Worm (Caenorhabditis elegans) whole organism, mixed stage, embryonic: ENCODE results near the gene F17H10.1.

ENCODE experiments used
- M03D4.4 ChIP-seq: sonication (generic microtip); optimal IDR thresholded peaks from 2 replicates; lab custom pipeline; 2017; ENCODE audit warnings: mild to moderate bottlenecking, missing genetic modification characterization, missing compliant biosample characterization
- blmp-1 ChIP-seq: fragments of 150-350 bp; optimal IDR thresholded peaks from 2 replicates; lab custom pipeline; 2014; ENCODE audit warnings: missing biosample characterization, missing genetic modification characterization
- ceh-83 ChIP-seq: fragments of 200-800 bp; sonication (Bioruptor generic); optimal IDR thresholded peaks from 2 replicates; lab custom pipeline; 2018; ENCODE audit warnings: mild to moderate bottlenecking, missing genetic modification characterization, missing compliant biosample characterization
- ces-1 ChIP-seq: fragments of 150-350 bp; optimal IDR thresholded peaks from 2 replicates; lab custom pipeline; 2014; ENCODE audit warnings: missing biosample characterization, missing genetic modification reagents, missing genetic modification characterization
- cnd-1 ChIP-seq: fragments of 200-800 bp; sonication (Bioruptor generic); optimal IDR thresholded peaks from 2 replicates; lab custom pipeline; 2018; ENCODE audit warnings: mild to moderate bottlenecking, missing genetic modification characterization, missing compliant biosample characterization
- drap-1 ChIP-seq: fragments of 200-800 bp; sonication (Bioruptor generic); optimal IDR thresholded peaks from 3 replicates; lab custom pipeline; 2018; ENCODE audit warnings: mild to moderate bottlenecking, missing genetic modification characterization, missing compliant biosample characterization
- elt-1 ChIP-seq: sonication (generic microtip); optimal IDR thresholded peaks from 2 replicates; lab custom pipeline; 2017; ENCODE audit warnings: missing genetic modification characterization, mild to moderate bottlenecking, missing compliant biosample characterization, antibody characterized with exemption, moderate library complexity, borderline replicate concordance; ENCODE audit not compliant: insufficient read depth
- elt-3 ChIP-seq: fragments of 150-350 bp; optimal IDR thresholded peaks from 2 replicates; lab custom pipeline; 2014; ENCODE audit warnings: missing biosample characterization, missing genetic modification characterization
- flh-1 ChIP-seq: fragments of 200-800 bp; sonication (Bioruptor generic); optimal IDR thresholded peaks from 2 replicates; lab custom pipeline; 2018; ENCODE audit warnings: mild to moderate bottlenecking, missing genetic modification characterization, moderate library complexity, missing compliant biosample characterization
- ham-2 ChIP-seq: fragments of 200-800 bp; sonication (Bioruptor generic); optimal IDR thresholded peaks from 2 replicates; lab custom pipeline; 2018; ENCODE audit warnings: mild to moderate bottlenecking, missing genetic modification characterization, missing compliant biosample characterization
- hlh-1 ChIP-seq: fragments of 150-350 bp; optimal IDR thresholded peaks from 2 replicates; lab custom pipeline; 2014; ENCODE audit warnings: missing biosample characterization, missing genetic modification reagents, missing genetic modification characterization
- lin-13 ChIP-seq: fragments of 150-350 bp; optimal IDR thresholded peaks from 2 replicates; lab custom pipeline; 2014; ENCODE audit warnings: missing biosample characterization, missing genetic modification characterization
- lin-32 ChIP-seq: fragments of 200-800 bp; sonication (Bioruptor generic); optimal IDR thresholded peaks from 2 replicates; lab custom pipeline; 2018; ENCODE audit warnings: mild to moderate bottlenecking, missing genetic modification characterization, missing compliant biosample characterization
- mab-5 ChIP-seq: fragments of 150-350 bp; optimal IDR thresholded peaks from 2 replicates; lab custom pipeline; 2014; ENCODE audit warnings: missing biosample characterization, missing genetic modification characterization
- nhr-2 ChIP-seq: fragments of 150-350 bp; optimal IDR thresholded peaks from 2 replicates; lab custom pipeline; 2014; ENCODE audit warnings: missing biosample characterization, missing genetic modification characterization
- nhr-28 ChIP-seq: fragments of 150-350 bp; optimal IDR thresholded peaks from 2 replicates; lab custom pipeline; 2014; ENCODE audit warnings: missing biosample characterization, missing genetic modification characterization
- pha-4 ChIP-seq: fragments of 150-350 bp; optimal IDR thresholded peaks from 2 replicates; lab custom pipeline; 2018; ENCODE audit warnings: missing biosample characterization, missing genetic modification reagents, missing genetic modification characterization
- sem-2 ChIP-seq: fragments of 200-800 bp; sonication (Bioruptor generic); optimal IDR thresholded peaks from 2 replicates; lab custom pipeline; 2018; ENCODE audit warnings: mild to moderate bottlenecking, missing genetic modification characterization, missing compliant biosample characterization
- snpc-4 ChIP-seq: fragments of 150-350 bp; optimal IDR thresholded peaks from 2 replicates; lab custom pipeline; 2014; ENCODE audit warnings: missing biosample characterization, missing genetic modification characterization
- sptf-1 ChIP-seq: sonication (generic microtip); optimal IDR thresholded peaks from 2 replicates; lab custom pipeline; 2017; ENCODE audit warnings: mild to moderate bottlenecking, missing genetic modification characterization, moderate library complexity, missing compliant biosample characterization
- tbx-8 ChIP-seq: fragments of 200-800 bp; sonication (Bioruptor generic); optimal IDR thresholded peaks from 2 replicates; lab custom pipeline; 2018; ENCODE audit warnings: mild to moderate bottlenecking, missing genetic modification characterization, moderate library complexity, missing compliant biosample characterization
- unc-62 ChIP-seq: fragments of 150-350 bp; optimal IDR thresholded peaks from 2 replicates; lab custom pipeline; 2014; ENCODE audit warnings: missing biosample characterization, missing genetic modification reagents, missing genetic modification characterization
- zip-8 ChIP-seq: fragments of 150-350 bp; optimal IDR thresholded peaks from 2 replicates; lab custom pipeline; 2014; ENCODE audit warnings: missing biosample characterization, missing genetic modification characterization
- ztf-11 ChIP-seq: fragments of 150-350 bp; optimal IDR thresholded peaks from 2 replicates; lab custom pipeline; 2014; ENCODE audit warnings: missing biosample characterization, missing genetic modification characterization

F17H10.1 gene

ce11 chrX:13122191-13122590, 17.1 kb downstream of the F17H10.1 start, which contains the start of gene snx-17:
snx-17 (minus strand) TSS chrX:13122291.
- no peak for TF ChIP-seq mab-5 (tag; lab: Kevin White, UChicago)
- peak; percentile 29 for TF ChIP-seq ces-1 (GFP tag; lab: Kevin White, UChicago)
- no peak for TF ChIP-seq M03D4.4
- TF ChIP-seq ceh-83 (GFP tag; lab: Kevin White, UChicago) = no peak
- no peak for TF ChIP-seq tbx-8 (GFP tag; lab: Kevin White, UChicago)
- TF ChIP-seq pha-4 (tag; lab: Kevin White, UChicago) = no peak
- TF ChIP-seq zip-8 (tag; lab: Kevin White, UChicago) = no peak

DNA sequence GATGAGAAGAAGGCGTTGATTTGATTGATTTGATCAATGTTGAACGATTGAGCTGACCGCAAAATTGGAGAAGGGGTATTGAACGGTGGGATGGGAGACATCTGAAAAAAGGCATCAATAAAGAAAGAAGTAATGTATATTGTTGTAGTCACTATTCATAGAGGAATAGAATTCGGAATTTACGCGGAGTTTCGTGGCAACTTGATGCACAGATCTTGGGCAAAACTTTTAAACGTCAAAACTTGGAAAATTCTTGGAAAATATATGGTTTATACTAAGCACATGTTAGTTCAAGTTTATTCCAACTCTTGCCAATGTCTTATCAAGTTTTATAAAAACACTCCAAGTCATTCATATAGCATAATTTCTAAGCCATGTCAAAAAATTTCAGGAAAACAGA, 21.4 kb downstream of the F17H10.1 start, which contains the start of gene F17H10.4:
F17H10.4 (minus strand) TSS at position 101 of the 400 bp plus-strand sequence.
- TF ChIP-seq flh-1 (GFP tag; lab: Kevin White, UChicago) = no peak
- no peak for TF ChIP-seq ces-1 (GFP tag; lab: Kevin White, UChicago)
- TF ChIP-seq, all 35 proteins: peak for 0

DNA sequence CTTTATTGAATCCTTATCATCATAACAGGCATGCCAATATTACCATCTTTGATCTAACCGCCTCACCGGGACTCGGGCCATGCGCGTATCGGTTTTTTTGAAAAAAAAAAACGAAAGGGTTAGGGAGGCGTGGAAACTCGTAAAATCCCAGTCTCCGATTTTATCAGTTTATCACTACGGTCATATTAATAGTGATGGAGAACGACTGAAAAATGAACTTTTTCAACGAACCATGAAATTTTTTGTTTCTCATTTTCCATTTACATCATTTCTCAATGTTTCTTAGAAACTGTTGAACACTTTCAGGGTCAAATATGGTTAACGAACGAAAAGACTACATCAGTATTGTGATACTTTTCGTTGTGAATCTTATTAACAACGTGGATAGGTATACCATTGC, 24.9 kb downstream of the F17H10.1 start, which contains the start of gene spin-3:
spin-3 (plus strand) TSS at position 301 of the 400 bp plus-strand sequence.
- no peak for TF ChIP-seq M03D4.4
- TF ChIP-seq sptf-1 (tag; lab: Kevin White, UChicago) = no peak
- no peak for TF ChIP-seq drap-1
- TF ChIP-seq cnd-1 = no peak
- no peak for TF ChIP-seq ztf-11 (tag; lab: Kevin White, UChicago)
- TF ChIP-seq ceh-83 (GFP tag; lab: Kevin White, UChicago) = no peak
- no peak for TF ChIP-seq mab-5 (tag; lab: Kevin White, UChicago)
- no peak for TF ChIP-seq ces-1 (GFP tag; lab: Kevin White, UChicago)
- no peak for TF ChIP-seq elt-3

ce11 chrX:13134807-13135206, 29.8 kb downstream of the F17H10.1 start, which contains the start of gene F09A5.2:
F09A5.2 (plus strand) TSS chrX:13135107.
- TF ChIP-seq zip-8 (tag; lab: Kevin White, UChicago) = no peak
- TF ChIP-seq drap-1 = no peak
- TF ChIP-seq elt-1 (tag; lab: Kevin White, UChicago) = no peak
- TF ChIP-seq mab-5 (tag; lab: Kevin White, UChicago) = no peak
- no peak for TF ChIP-seq snpc-4 (tag; lab: Kevin White, UChicago)
- TF ChIP-seq, all 35 proteins: peak for 0

DNA sequence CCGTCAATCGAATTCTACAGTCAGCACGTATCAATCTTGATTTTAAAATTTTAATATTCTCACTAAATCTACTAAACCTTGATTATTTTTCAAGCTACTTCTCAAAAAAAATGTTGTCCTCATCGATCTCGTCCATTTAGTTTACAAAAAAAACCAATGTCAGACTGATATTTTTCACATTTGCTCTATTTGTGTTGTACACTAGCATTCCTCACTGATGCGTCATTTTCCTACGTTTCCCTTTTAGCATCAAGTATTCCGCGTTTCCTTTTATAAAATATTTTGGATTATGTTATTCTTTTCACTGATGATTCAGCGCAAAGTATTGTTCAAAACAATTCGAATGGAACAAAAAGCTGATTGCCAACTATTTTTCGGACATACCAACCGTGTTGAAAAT, 34.5 kb downstream of the F17H10.1 start, which contains the start of gene ttr-34:
ttr-34 (plus strand) TSS at position 301 of the 400 bp plus-strand sequence.
- TF ChIP-seq elt-3 (no peak), mab-5 (tag; lab: Kevin White, UChicago) (no peak), lin-13 (tag; lab: Kevin White, UChicago) (no peak)

ce11 chrX:13141440-13141839, 36.4 kb downstream of the F17H10.1 start, which contains the start of gene F09A5.3:
F09A5.3 (plus strand) TSS chrX:13141601.
- TF ChIP-seq nhr-28 (tag; lab: Kevin White, UChicago) (no peak), ham-2 (GFP tag; lab: Kevin White, UChicago) (peak; percentile 82), elt-3 (peak; percentile 11), blmp-1 (peak; percentile 6), hlh-1 (tag; lab: Kevin White, UChicago) (peak; percentile 76), sem-2 (GFP tag; lab: Kevin White, UChicago) (no peak), flh-1 (GFP tag; lab: Kevin White, UChicago) (no peak), unc-62 (GFP tag; lab: Kevin White, UChicago) (peak; percentile 76), elt-1 (tag; lab: Kevin White, UChicago) (peak; percentile 98), nhr-2 (tag; lab: Kevin White, UChicago) (peak; percentile 59)

- TF ChIP-seq ceh-83 (GFP tag; lab: Kevin White, UChicago) = no peak
- TF ChIP-seq lin-32 (GFP tag; lab: Kevin White, UChicago) = peak; percentile 53
- peak; percentile 91 for TF ChIP-seq cnd-1
- peak; percentile 71 for TF ChIP-seq ces-1 (GFP tag; lab: Kevin White, UChicago)
- TF ChIP-seq sptf-1 (tag; lab: Kevin White, UChicago) = no peak
These were observed 38.2 kb downstream of the F17H10.1 start for ce11 chrX:13143236-13143635.
